Worm (Caenorhabditis elegans): ENCODE measurements around the gene H39E23.3.

H39E23.3 gene

ce11 chrV:14147114-14147513 is 39.5 kb downstream of the H39E23.3 start:
- TF ChIP-seq rbr-2 (tag; optimal IDR thresholded peaks at IDR 0.05), result no peak
- peak; percentile 67 for TF ChIP-seq set-16 (GFP tag; IDR thresholded peaks at IDR 0.05)

DNA sequence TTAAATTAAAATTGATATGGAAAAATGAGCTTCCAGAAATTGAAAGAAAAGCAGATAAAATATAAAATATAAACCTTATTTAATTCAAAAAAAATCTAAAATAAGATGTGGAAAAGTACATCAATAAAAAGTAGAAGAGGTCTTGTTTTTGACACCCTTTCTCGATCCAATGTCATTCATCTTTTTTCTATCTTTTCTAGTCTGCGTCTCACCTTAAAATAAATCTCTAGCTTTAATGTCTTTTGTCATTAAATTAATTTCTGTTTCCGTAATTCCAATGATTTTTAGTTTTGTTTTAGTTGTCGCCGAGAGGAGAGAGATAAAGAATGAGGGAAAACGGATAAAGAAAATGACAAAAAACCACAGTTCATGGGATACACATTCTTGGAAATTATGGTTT is 41.5 kb downstream of the H39E23.3 start:
- peak in 1 of 2 experiments; percentile 65 for TF ChIP-seq unc-62 (GFP tag; optimal IDR thresholded peaks at IDR 0.05 in 1 of 2)
- no peak for TF ChIP-seq unc-62 (tag; optimal IDR thresholded peaks at IDR 0.05)
- no peak for TF ChIP-seq ztf-11 (tag; optimal IDR thresholded peaks at IDR 0.05)

ce11 chrV:14150966-14151365 is 43.4 kb downstream of the H39E23.3 start:
- TF ChIP-seq unc-62 (GFP tag; optimal IDR thresholded peaks at IDR 0.05 in 1 of 2) (peak in 1 of 2 experiments; percentile 57), unc-62 (tag; optimal IDR thresholded peaks at IDR 0.05) (no peak), zfp-2 (tag; optimal IDR thresholded peaks at IDR 0.05) (no peak), ztf-11 (tag; optimal IDR thresholded peaks at IDR 0.05) (no peak), aha-1 (tag) (no peak), zfp-3 (GFP tag; conservative IDR thresholded peaks at IDR 0.05) (no peak), nhr-28 (tag; optimal IDR thresholded peaks at IDR 0.05) (peak; percentile 2)

ce11 chrV:14153615-14154014 is 46.0 kb downstream of the H39E23.3 start:
- no peak for TF ChIP-seq ceh-44 (GFP tag; IDR thresholded peaks at IDR 0.05)
- TF ChIP-seq dmd-9 (GFP tag; IDR thresholded peaks at IDR 0.05), result no peak
- TF ChIP-seq hlh-11 (tag; optimal IDR thresholded peaks at IDR 0.05), result peak; percentile 14
- no peak for TF ChIP-seq nhr-25 (tag; optimal IDR thresholded peaks at IDR 0.05; ENCODE audit: borderline replicate concordance, insufficient read depth)
- peak; percentile 19 for TF ChIP-seq nhr-11 (tag; optimal IDR thresholded peaks at IDR 0.05)

- TF ChIP-seq unc-62 (GFP tag; optimal IDR thresholded peaks at IDR 0.05 in 1 of 2) (peak in 1 of 2 experiments; percentile 64), unc-62 (tag; optimal IDR thresholded peaks at IDR 0.05) (no peak), zip-2 (tag; optimal IDR thresholded peaks at IDR 0.05) (no peak), set-16 (GFP tag; IDR thresholded peaks at IDR 0.05) (no peak)
These were observed 48.9 kb downstream of the H39E23.3 start, which contains the start of gene AH10.2 for ce11 chrV:14156468-14156867. TSS of gene AH10.2 (plus strand) at chrV:14156768.
